Worm (Caenorhabditis elegans) whole organism, young adult: ENCODE data around the gene cyp-29A3.

Experiments used
- C06A6.2 ChIP-seq: fragments of 200-800 bp; sonication (Bioruptor generic); conservative IDR thresholded peaks from 2 replicates; pipeline ENCODE4 v1.3.6; 2022; ENCODE audit warnings: missing genetic modification characterization, missing compliant biosample characterization
- C17E4.6 ChIP-seq: fragments of 200-800 bp; sonication (Bioruptor generic); IDR thresholded peaks from 2 replicates; pipeline ENCODE4 v1.3.6; 2022; ENCODE audit warnings: missing genetic modification reagents, missing genetic modification characterization, missing compliant biosample characterization
- D2030.7 ChIP-seq: fragments of 200-800 bp; sonication (Bioruptor generic); IDR thresholded peaks from 2 replicates; pipeline ENCODE4 v1.3.6; 2022; ENCODE audit warnings: missing genetic modification reagents, missing genetic modification characterization, missing compliant biosample characterization
- F23B12.7 ChIP-seq: sonication (generic microtip); optimal IDR thresholded peaks from 2 replicates; lab custom pipeline; 2017; ENCODE audit warnings: missing genetic modification characterization, mild to moderate bottlenecking, missing compliant biosample characterization, antibody characterized with exemption, moderate library complexity; ENCODE audit not compliant: insufficient read depth
- F39B2.1 ChIP-seq: fragments of 200-800 bp; sonication (Bioruptor generic); IDR thresholded peaks from 2 replicates; pipeline ENCODE4 v1.3.6; 2022; ENCODE audit warnings: missing genetic modification reagents, missing genetic modification characterization, missing compliant biosample characterization
- F49E8.2 ChIP-seq: sonication (generic microtip); optimal IDR thresholded peaks from 3 replicates; lab custom pipeline; 2017; ENCODE audit warnings: missing genetic modification characterization, mild to moderate bottlenecking, missing compliant biosample characterization, antibody characterized with exemption, moderate library complexity; ENCODE audit not compliant: insufficient read depth
- F55B11.4 ChIP-seq: sonication (generic microtip); optimal IDR thresholded peaks from 2 replicates; lab custom pipeline; 2016; ENCODE audit warnings: missing compliant biosample characterization, missing genetic modification characterization, borderline replicate concordance; ENCODE audit not compliant: insufficient read depth
- F57C9.4 ChIP-seq: sonication (generic microtip); optimal IDR thresholded peaks from 2 replicates; lab custom pipeline; 2017; ENCODE audit warnings: mild to moderate bottlenecking, missing genetic modification characterization, missing compliant biosample characterization
- K11D2.4 ChIP-seq: fragments of 200-800 bp; sonication (Bioruptor generic); IDR thresholded peaks from 2 replicates; pipeline ENCODE4 v1.3.6; 2022; ENCODE audit warnings: missing genetic modification reagents, missing genetic modification characterization, missing compliant biosample characterization
- K12H6.12 ChIP-seq: fragments of 200-800 bp; sonication (Bioruptor generic); optimal IDR thresholded peaks from 2 replicates; lab custom pipeline; 2018; ENCODE audit warnings: mild to moderate bottlenecking, missing genetic modification characterization, missing compliant biosample characterization
- Y53F4B.3 ChIP-seq: fragments of 200-800 bp; sonication (Bioruptor generic); IDR thresholded peaks from 2 replicates; pipeline ENCODE4 v1.3.6; 2022; ENCODE audit warnings: missing genetic modification reagents, missing genetic modification characterization, missing compliant biosample characterization
- Y53G8AR.9 ChIP-seq: fragments of 200-800 bp; sonication (Bioruptor generic); conservative IDR thresholded peaks from 2 replicates; pipeline ENCODE4 v1.3.6; 2022; ENCODE audit warnings: missing genetic modification reagents, missing genetic modification characterization, missing compliant biosample characterization
- Y56A3A.18 ChIP-seq: fragments of 200-800 bp; sonication (Bioruptor generic); IDR thresholded peaks from 2 replicates; pipeline ENCODE4 v1.3.6; 2022; ENCODE audit warnings: missing genetic modification reagents, missing genetic modification characterization, missing compliant biosample characterization
- Y79H2A.3 ChIP-seq: fragments of 200-800 bp; sonication (Bioruptor generic); conservative IDR thresholded peaks from 2 replicates; pipeline ENCODE4 v1.3.6; 2022; ENCODE audit warnings: missing genetic modification reagents, missing genetic modification characterization, missing compliant biosample characterization
- Y95B8A.8 ChIP-seq: fragments of 200-800 bp; sonication (Bioruptor generic); IDR thresholded peaks from 2 replicates; pipeline ENCODE4 v1.3.6; 2022; ENCODE audit warnings: missing genetic modification reagents, missing genetic modification characterization, missing compliant biosample characterization
- ama-1 ChIP-seq, 3 experiments: fragments of 150-350 bp in 1 of 3; sonication (generic microtip) in 2 of 3; optimal IDR thresholded peaks; 2 replicates each; lab custom pipeline; 2014 to 2018; ENCODE audit warnings: missing biosample characterization in 2 of 3, missing genetic modification characterization in 2 of 3, missing genetic modification reagents in 2 of 3
- aptf-2 ChIP-seq: fragments of 200-800 bp; sonication (Bioruptor generic); conservative IDR thresholded peaks from 2 replicates; pipeline ENCODE4 v1.3.6; 2022; ENCODE audit warnings: missing genetic modification reagents, missing genetic modification characterization, missing compliant biosample characterization
- aptf-3 ChIP-seq: fragments of 200-800 bp; sonication (Bioruptor generic); IDR thresholded peaks from 2 replicates; pipeline ENCODE4 v1.3.6; 2022; ENCODE audit warnings: missing genetic modification characterization, missing compliant biosample characterization
- atf-7 ChIP-seq: sonication (generic microtip); optimal IDR thresholded peaks from 2 replicates; lab custom pipeline; 2017; ENCODE audit warnings: mild to moderate bottlenecking, missing genetic modification characterization, missing compliant biosample characterization
- athp-1 ChIP-seq: sonication (generic microtip); optimal IDR thresholded peaks from 2 replicates; lab custom pipeline; 2017; ENCODE audit warnings: mild to moderate bottlenecking, missing genetic modification characterization, missing compliant biosample characterization
- attf-3 ChIP-seq: fragments of 200-800 bp; sonication (Bioruptor generic); conservative IDR thresholded peaks from 2 replicates; pipeline ENCODE4 v1.3.6; 2022; ENCODE audit warnings: missing genetic modification reagents, missing genetic modification characterization, missing compliant biosample characterization
- ceh-100 ChIP-seq: fragments of 200-800 bp; sonication (Bioruptor generic); IDR thresholded peaks from 2 replicates; pipeline ENCODE4 v1.3.6; 2022; ENCODE audit warnings: missing genetic modification reagents, missing genetic modification characterization, missing compliant biosample characterization
- ceh-58 ChIP-seq: fragments of 200-800 bp; sonication (Bioruptor generic); IDR thresholded peaks from 2 replicates; pipeline ENCODE4 v1.3.6; 2022; ENCODE audit warnings: missing genetic modification characterization, missing compliant biosample characterization
- ceh-91 ChIP-seq: fragments of 200-800 bp; sonication (Bioruptor generic); IDR thresholded peaks from 2 replicates; pipeline ENCODE4 v1.3.6; 2022; ENCODE audit warnings: missing genetic modification reagents, missing genetic modification characterization, missing compliant biosample characterization
- dpl-1 ChIP-seq: fragments of 150-350 bp; optimal IDR thresholded peaks from 2 replicates; lab custom pipeline; 2014; ENCODE audit warnings: missing biosample characterization, missing genetic modification reagents, missing genetic modification characterization
- hlh-12 ChIP-seq: sonication (generic microtip); optimal IDR thresholded peaks from 2 replicates; lab custom pipeline; 2016; ENCODE audit warnings: missing genetic modification characterization, missing compliant biosample characterization
- hmg-1.2 ChIP-seq: fragments of 200-800 bp; sonication (Bioruptor generic); IDR thresholded peaks from 2 replicates; pipeline ENCODE4 v1.3.6; 2022; ENCODE audit warnings: missing genetic modification reagents, missing genetic modification characterization, missing compliant biosample characterization
- hrde-1 ChIP-seq: sonication (generic microtip); optimal IDR thresholded peaks from 2 replicates; lab custom pipeline; 2016; ENCODE audit warnings: missing genetic modification characterization, mild to moderate bottlenecking, missing compliant biosample characterization, moderate library complexity, missing genotype, missing genetic modification reagents, borderline replicate concordance
- lag-1 ChIP-seq: fragments of 200-800 bp; sonication (Bioruptor generic); IDR thresholded peaks from 2 replicates; pipeline ENCODE4 v1.3.6; 2022; ENCODE audit warnings: missing genetic modification reagents, missing genetic modification characterization, missing compliant biosample characterization
- let-526 ChIP-seq: fragments of 200-800 bp; sonication (Bioruptor generic); IDR thresholded peaks from 2 replicates; pipeline ENCODE4 v1.3.6; 2022; ENCODE audit warnings: missing genetic modification reagents, missing genetic modification characterization, missing compliant biosample characterization
- lin-54 ChIP-seq: fragments of 200-800 bp; sonication (Bioruptor generic); optimal IDR thresholded peaks from 2 replicates; lab custom pipeline; 2018; ENCODE audit warnings: mild to moderate bottlenecking, missing genetic modification characterization, missing compliant biosample characterization
- madf-3 ChIP-seq: fragments of 200-800 bp; sonication (Bioruptor generic); IDR thresholded peaks from 2 replicates; pipeline ENCODE4 v1.3.6; 2022; ENCODE audit warnings: missing genetic modification reagents, missing genetic modification characterization, missing compliant biosample characterization
- mes-4 ChIP-seq: sonication (generic microtip); optimal IDR thresholded peaks from 2 replicates; lab custom pipeline; 2016; ENCODE audit warnings: missing genotype, missing genetic modification characterization, missing compliant biosample characterization
- nfya-2 ChIP-seq: fragments of 200-800 bp; sonication (Bioruptor generic); IDR thresholded peaks from 2 replicates; pipeline ENCODE4 v1.3.6; 2022; ENCODE audit warnings: missing genetic modification reagents, missing genetic modification characterization, missing compliant biosample characterization
- pbrm-1 ChIP-seq: fragments of 200-800 bp; sonication (Bioruptor generic); IDR thresholded peaks from 2 replicates; pipeline ENCODE4 v1.3.6; 2022; ENCODE audit warnings: missing genetic modification reagents, missing genetic modification characterization, missing compliant biosample characterization
- rcor-1 ChIP-seq: fragments of 200-800 bp; sonication (Bioruptor generic); IDR thresholded peaks from 2 replicates; pipeline ENCODE4 v1.3.6; 2022; ENCODE audit warnings: missing genetic modification reagents, missing genetic modification characterization, missing compliant biosample characterization
- rec-8 ChIP-seq, 2 experiments: sonication (generic microtip); optimal IDR thresholded peaks; 2 replicates each; lab custom pipeline; 2016; ENCODE audit warnings: mild to moderate bottlenecking in 2 of 2, missing genetic modification characterization in 2 of 2, missing genetic modification reagents in 2 of 2, missing genotype in 2 of 2, missing biosample characterization in 1 of 2, missing compliant biosample characterization in 1 of 2, moderate library complexity in 1 of 2
- sdz-38 ChIP-seq: sonication (generic microtip); optimal IDR thresholded peaks from 2 replicates; lab custom pipeline; 2016; ENCODE audit warnings: missing genotype, missing genetic modification characterization, missing compliant biosample characterization
- snpc-1.1 ChIP-seq: sonication (generic microtip); optimal IDR thresholded peaks from 2 replicates; lab custom pipeline; 2017; ENCODE audit warnings: missing genetic modification characterization, mild to moderate bottlenecking, missing compliant biosample characterization, antibody characterized with exemption, moderate library complexity, missing genotype, missing genetic modification reagents; ENCODE audit not compliant: insufficient read depth
- snpc-1.3 ChIP-seq: sonication (generic microtip); optimal IDR thresholded peaks from 2 replicates; lab custom pipeline; 2017; ENCODE audit warnings: missing genetic modification characterization, mild to moderate bottlenecking, missing compliant biosample characterization, antibody characterized with exemption, moderate library complexity, missing genotype, missing genetic modification reagents; ENCODE audit not compliant: insufficient read depth
- snpc-3.4 ChIP-seq: sonication (generic microtip); optimal IDR thresholded peaks from 2 replicates; lab custom pipeline; 2017; ENCODE audit warnings: missing genetic modification characterization, mild to moderate bottlenecking, missing compliant biosample characterization, antibody characterized with exemption, moderate library complexity, missing genotype, missing genetic modification reagents
- snpc-4 ChIP-seq, 5 experiments: fragments of 150-350 bp in 1 of 5; sonication (generic microtip) in 4 of 5; optimal IDR thresholded peaks; 2 replicates each; lab custom pipeline; 2014 to 2018; ENCODE audit warnings: missing genetic modification characterization in 5 of 5, missing biosample characterization in 3 of 5, antibody characterized with exemption in 2 of 5, mild to moderate bottlenecking in 2 of 5, missing compliant biosample characterization in 2 of 5, missing genotype in 2 of 5, moderate library complexity in 2 of 5, missing genetic modification reagents in 1 of 5
- tbx-9 ChIP-seq: sonication (generic microtip); optimal IDR thresholded peaks from 2 replicates; lab custom pipeline; 2016; ENCODE audit warnings: borderline replicate concordance, missing genetic modification characterization, inconsistent platforms, missing compliant biosample characterization
- unc-62 ChIP-seq: fragments of 150-350 bp; optimal IDR thresholded peaks from 2 replicates; lab custom pipeline; 2014; ENCODE audit warnings: missing biosample characterization, missing genetic modification reagents, missing genetic modification characterization
- zfh-2 ChIP-seq: fragments of 200-800 bp; sonication (Bioruptor generic); conservative IDR thresholded peaks from 2 replicates; pipeline ENCODE4 v1.3.6; 2022; ENCODE audit warnings: missing genetic modification reagents, missing genetic modification characterization, missing compliant biosample characterization
- ztf-22 ChIP-seq: fragments of 200-800 bp; sonication (Bioruptor generic); optimal IDR thresholded peaks from 2 replicates; lab custom pipeline; 2018; ENCODE audit warnings: mild to moderate bottlenecking, missing genetic modification characterization, moderate library complexity, missing compliant biosample characterization

cyp-29A3 gene

ce11 chrV:53286-53685 lies 5.8 kb upstream of the cyp-29A3 start (continued):
- TF ChIP-seq zfh-2 (GFP tag; lab: Robert Waterston, UW) (no peak), lag-1 (GFP tag; lab: Robert Waterston, UW) (no peak), F49E8.2 (tag; lab: Kevin White, UChicago) (no peak), ama-1 (optimal IDR thresholded peaks at IDR 0.05; lab: Kevin White, UChicago) (no peak), ama-1 (GFP tag; optimal IDR thresholded peaks at IDR 0.05; lab: Kevin White, UChicago) (peak; percentile 60 to 66), hrde-1 (tag; lab: Kevin White, UChicago) (peak; percentile 6), Y53F4B.3 (GFP tag; lab: Robert Waterston, UW) (0 out of 2 replicates have a peak, but pooled peaks have one; percentile 13), aptf-2 (no peak), attf-3 (no peak; the same call in 1 of the 2 replicates), rec-8 (tag; optimal IDR thresholded peaks at IDR 0.05; lab: Kevin White, UChicago) (peak; percentile 44 to 58), D2030.7 (GFP tag; lab: Robert Waterston, UW) (peak; percentile 65), hmg-1.2 (peak; percentile 81), let-526 (GFP tag; lab: Robert Waterston, UW) (peak; percentile 67; the same call in 1 of the 2 replicates), F39B2.1 (GFP tag; lab: Robert Waterston, UW) (no peak), Y79H2A.3 (GFP tag; lab: Robert Waterston, UW) (no peak), Y56A3A.18 (peak; percentile 96), madf-3 (GFP tag; lab: Robert Waterston, UW) (no peak), ceh-91 (GFP tag; lab: Robert Waterston, UW) (no peak), tbx-9 (tag; lab: Kevin White, UChicago) (no peak), mes-4 (tag; lab: Kevin White, UChicago) (peak; percentile 37), F57C9.4 (tag; lab: Kevin White, UChicago) (no peak), K11D2.4 (GFP tag; lab: Robert Waterston, UW) (no peak), atf-7 (tag; lab: Kevin White, UChicago) (no peak), snpc-4 (GFP tag; optimal IDR thresholded peaks at IDR 0.05; lab: Kevin White, UChicago) (peak; percentile 58), snpc-4 (tag; optimal IDR thresholded peaks at IDR 0.05; lab: Kevin White, UChicago) (peak in 2 of 4 experiments; percentile 38 to 80), pbrm-1 (GFP tag; lab: Robert Waterston, UW) (peak; percentile 60; the same call in 1 of the 2 replicates), hlh-12 (tag; lab: Kevin White, UChicago) (no peak), ceh-58 (GFP tag; lab: Robert Waterston, UW) (no peak), Y95B8A.8 (no peak), C06A6.2 (GFP tag; lab: Robert Waterston, UW) (no peak), athp-1 (tag; lab: Kevin White, UChicago) (peak; percentile 69), F23B12.7 (tag; lab: Kevin White, UChicago) (peak; percentile 57), lin-54 (peak; percentile 59), sdz-38 (tag; lab: Kevin White, UChicago) (no peak), snpc-1.1 (peak; percentile 79), F55B11.4 (tag; lab: Kevin White, UChicago) (no peak), K12H6.12 (tag; lab: Kevin White, UChicago) (peak; percentile 57), nfya-2 (GFP tag; lab: Robert Waterston, UW) (no peak), ztf-22 (no peak), aptf-3 (GFP tag; lab: Robert Waterston, UW) (no peak), snpc-1.3 (tag; lab: Kevin White, UChicago) (peak; percentile 85), ceh-100 (no peak), C17E4.6 (GFP tag; lab: Robert Waterston, UW) (0 out of 2 replicates have a peak, but pooled peaks have one; percentile 40), Y53G8AR.9 (GFP tag; lab: Robert Waterston, UW) (no peak; the same call in 1 of the 2 replicates), unc-62 (GFP tag; lab: Kevin White, UChicago) (no peak), snpc-3.4 (peak; percentile 78), dpl-1 (GFP tag; lab: Kevin White, UChicago) (no peak), rcor-1 (GFP tag; lab: Robert Waterston, UW) (no peak)
